Fruit fly (Drosophila melanogaster): ENCODE data around the gene tim.

Gene tim

DNA sequence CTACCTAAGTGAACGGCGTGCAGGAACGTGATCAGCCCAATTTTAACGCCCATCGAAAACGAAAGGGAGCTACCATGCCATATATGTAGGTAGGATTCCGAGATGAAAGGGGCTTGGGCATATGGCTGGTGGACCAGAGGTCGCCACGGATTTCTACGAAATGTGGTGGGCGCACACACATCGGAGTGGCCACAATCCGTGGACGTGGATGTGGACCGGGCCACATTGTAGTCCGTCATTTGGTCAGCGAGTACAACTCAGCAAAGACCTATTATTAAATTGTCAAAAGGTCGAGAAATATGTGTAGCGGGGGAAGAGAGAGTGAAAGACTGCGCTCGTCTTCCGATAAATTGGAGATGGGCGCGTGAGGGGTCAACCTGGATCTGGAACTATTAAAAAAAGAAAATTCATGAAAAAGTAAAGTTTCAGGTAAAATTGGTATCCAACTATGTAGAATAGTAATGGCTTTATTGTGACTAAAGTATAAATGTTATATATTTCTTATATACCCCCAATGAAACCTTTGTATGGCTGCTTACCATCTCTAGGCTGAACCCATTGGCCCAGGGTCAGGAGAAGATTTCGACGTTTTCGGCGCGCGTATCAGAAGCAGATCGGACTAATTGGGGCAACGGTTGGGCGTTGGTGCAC is 47.6 kb upstream of the tim start (continued):
- TF ChIP-seq CG5245 (GFP tag; optimal IDR thresholded peaks at IDR 0.05): no peak
- no peak for TF ChIP-seq Doc2 (GFP tag; IDR thresholded peaks at IDR 0.05)
- no peak for TF ChIP-seq NC2β (GFP tag; optimal IDR thresholded peaks at IDR 0.05)
- TF ChIP-seq HmgZ (tag; optimal IDR thresholded peaks at IDR 0.05): no peak
- TF ChIP-seq Oli (tag; optimal IDR thresholded peaks at IDR 0.05): no peak
- TF ChIP-seq CG13894 (tag; optimal IDR thresholded peaks at IDR 0.05): no peak
- TF ChIP-seq CoRest (tag; optimal IDR thresholded peaks at IDR 0.05): no peak
- no peak for TF ChIP-seq pum (GFP tag; optimal IDR thresholded peaks at IDR 0.05)
- no peak for TF ChIP-seq CG4617 (GFP tag; optimal IDR thresholded peaks at IDR 0.05; ENCODE audit: borderline replicate concordance)
- TF ChIP-seq gcm (GFP tag; optimal IDR thresholded peaks at IDR 0.05): no peak
- TF ChIP-seq gem (tag; optimal IDR thresholded peaks at IDR 0.05): peak; percentile 50
- no peak for TF ChIP-seq CG10209 (GFP tag; optimal IDR thresholded peaks at IDR 0.05)
- no peak for TF ChIP-seq fu2 (GFP tag; optimal IDR thresholded peaks at IDR 0.05)
- no peak; the same call in 2 of the 3 replicates for TF ChIP-seq CG14860 (GFP tag; IDR thresholded peaks at IDR 0.05; ENCODE audit: partially characterized antibody)
- TF ChIP-seq CG31388 (GFP tag; optimal IDR thresholded peaks at IDR 0.05): no peak
- no peak for TF ChIP-seq CG9215 (GFP tag; IDR thresholded peaks at IDR 0.05)
- TF ChIP-seq bab2 (GFP tag; optimal IDR thresholded peaks at IDR 0.05): no peak
- no peak for TF ChIP-seq Meics (GFP tag; optimal IDR thresholded peaks at IDR 0.05)
- TF ChIP-seq MESR4 (GFP tag; optimal IDR thresholded peaks at IDR 0.05): no peak
- TF ChIP-seq sug (tag; optimal IDR thresholded peaks at IDR 0.05): no peak
- TF ChIP-seq Sox102F (GFP tag; optimal IDR thresholded peaks at IDR 0.05): peak; percentile 23
- no peak for TF ChIP-seq CG14965 (GFP tag; optimal IDR thresholded peaks at IDR 0.05; ENCODE audit: borderline replicate concordance)
- TF ChIP-seq CG2889 (GFP tag; IDR thresholded peaks at IDR 0.05): no peak
- TF ChIP-seq CG2129 (GFP tag; IDR thresholded peaks at IDR 0.05; ENCODE audit: partially characterized antibody): peak; percentile 42; the same call in 1 of the 2 replicates
- no peak for TF ChIP-seq CG5180 (GFP tag; optimal IDR thresholded peaks at IDR 0.05)
- TF ChIP-seq zfh1 (GFP tag; IDR thresholded peaks at IDR 0.05): peak; percentile 58; the same call in 2 of the 3 replicates
- TF ChIP-seq Spps (tag; optimal IDR thresholded peaks at IDR 0.05): peak; percentile 32
- TF ChIP-seq gsb-n (tag; optimal IDR thresholded peaks at IDR 0.05): no peak
- no peak; the same call in 2 of the 3 replicates for TF ChIP-seq dysf (GFP tag; IDR thresholded peaks at IDR 0.05)
- TF ChIP-seq Hmx (GFP tag; optimal IDR thresholded peaks at IDR 0.05): no peak
- TF ChIP-seq CG7357 (GFP tag; IDR thresholded peaks at IDR 0.05): 0 out of 3 replicates have a peak, but pooled peaks have one; percentile 14
- TF ChIP-seq CG17568 (GFP tag; optimal IDR thresholded peaks at IDR 0.05): no peak
- no peak for TF ChIP-seq abd-A (tag; optimal IDR thresholded peaks at IDR 0.05)
- no peak for TF ChIP-seq eve (GFP tag; optimal IDR thresholded peaks at IDR 0.05)
- TF ChIP-seq lmd (GFP tag; IDR thresholded peaks at IDR 0.05): no peak
- no peak for TF ChIP-seq grn (GFP tag; optimal IDR thresholded peaks at IDR 0.05)
- TF ChIP-seq CG8478 (optimal IDR thresholded peaks at IDR 0.05): no peak
- no peak for TF ChIP-seq Dbx (GFP tag; IDR thresholded peaks at IDR 0.05)
- no peak for TF ChIP-seq unc-4 (GFP tag; IDR thresholded peaks at IDR 0.05; ENCODE audit: partially characterized antibody)
- TF ChIP-seq CG15696 (tag; optimal IDR thresholded peaks at IDR 0.05): peak; percentile 79
- TF ChIP-seq nerfin-2 (GFP tag; IDR thresholded peaks at IDR 0.05; ENCODE audit: partially characterized antibody): no peak
- no peak for TF ChIP-seq Kr (GFP tag; optimal IDR thresholded peaks at IDR 0.05)
- no peak for TF ChIP-seq Ptx1 (GFP tag; IDR thresholded peaks at IDR 0.05)
- peak; percentile 35 for TF ChIP-seq CG10267 (tag; optimal IDR thresholded peaks at IDR 0.05)
- TF ChIP-seq Dip3 (GFP tag; optimal IDR thresholded peaks at IDR 0.05): no peak
- TF ChIP-seq hb (GFP tag; IDR thresholded peaks at IDR 0.05; ENCODE audit: partially characterized antibody): no peak
- TF ChIP-seq lov (optimal IDR thresholded peaks at IDR 0.05): no peak
- peak; percentile 78; the same call in 2 of the 3 replicates for TF ChIP-seq lov (GFP tag; IDR thresholded peaks at IDR 0.05)
- peak; percentile 44; the same call in 1 of the 2 replicates for TF ChIP-seq CG6272 (GFP tag; IDR thresholded peaks at IDR 0.05)
- peak; percentile 43; the same call in 1 of the 2 replicates for TF ChIP-seq Awh (GFP tag; IDR thresholded peaks at IDR 0.05)
